Worm (Caenorhabditis elegans) whole organism, late embryonic: ENCODE results near the gene F13A2.5.

Source experiments
- C08G9.2 ChIP-seq: sonication (generic microtip); optimal IDR thresholded peaks from 2 replicates; lab custom pipeline; 2016; ENCODE audit warnings: mild to moderate bottlenecking, missing genetic modification characterization, moderate library complexity, missing compliant biosample characterization
- K09A11.1 ChIP-seq: sonication (generic microtip); optimal IDR thresholded peaks from 2 replicates; lab custom pipeline; 2017; ENCODE audit warnings: antibody characterized with exemption, mild to moderate bottlenecking, missing genetic modification characterization, missing compliant biosample characterization; ENCODE audit not compliant: insufficient read depth
- ceh-31 ChIP-seq: sonication (generic microtip); optimal IDR thresholded peaks from 2 replicates; lab custom pipeline; 2016; ENCODE audit warnings: missing genetic modification characterization, missing compliant biosample characterization
- ceh-45 ChIP-seq: fragments of 200-800 bp; sonication (Bioruptor generic); IDR thresholded peaks from 2 replicates; pipeline ENCODE4 v1.3.6; 2022; ENCODE audit warnings: missing genetic modification reagents, missing genetic modification characterization, missing compliant biosample characterization
- dmd-4 ChIP-seq: sonication (generic microtip); optimal IDR thresholded peaks from 2 replicates; lab custom pipeline; 2016; ENCODE audit warnings: borderline replicate concordance, missing genetic modification characterization, missing compliant biosample characterization
- fkh-10 ChIP-seq: fragments of 150-350 bp; optimal IDR thresholded peaks from 2 replicates; lab custom pipeline; 2014; ENCODE audit warnings: missing biosample characterization, missing genetic modification reagents, missing genetic modification characterization
- fkh-6 ChIP-seq: sonication (generic microtip); optimal IDR thresholded peaks from 2 replicates; lab custom pipeline; 2016; ENCODE audit warnings: missing genetic modification characterization, missing compliant biosample characterization
- hlh-13 ChIP-seq: fragments of 200-800 bp; sonication (Bioruptor generic); optimal IDR thresholded peaks from 2 replicates; lab custom pipeline; 2018; ENCODE audit warnings: mild to moderate bottlenecking, missing genetic modification characterization, missing compliant biosample characterization
- lin-11 ChIP-seq: fragments of 200-800 bp; sonication (Bioruptor generic); optimal IDR thresholded peaks from 2 replicates; lab custom pipeline; 2018; ENCODE audit warnings: mild to moderate bottlenecking, missing genetic modification characterization, missing compliant biosample characterization
- nfya-1 ChIP-seq: sonication (generic microtip); optimal IDR thresholded peaks from 2 replicates; lab custom pipeline; 2017; ENCODE audit warnings: missing genetic modification characterization, mild to moderate bottlenecking, missing compliant biosample characterization, antibody characterized with exemption, moderate library complexity
- nhr-232 ChIP-seq: sonication (generic microtip); optimal IDR thresholded peaks from 2 replicates; lab custom pipeline; 2016; ENCODE audit warnings: missing genetic modification characterization, missing compliant biosample characterization
- pros-1 ChIP-seq: fragments of 150-350 bp; optimal IDR thresholded peaks from 2 replicates; lab custom pipeline; 2014; ENCODE audit warnings: missing biosample characterization, missing genetic modification reagents, missing genetic modification characterization
- ref-2 ChIP-seq: sonication (generic microtip); optimal IDR thresholded peaks from 2 replicates; lab custom pipeline; 2016; ENCODE audit warnings: missing genetic modification characterization, missing compliant biosample characterization
- syd-9 ChIP-seq: sonication (generic microtip); optimal IDR thresholded peaks from 2 replicates; lab custom pipeline; 2016; ENCODE audit warnings: mild to moderate bottlenecking, missing genetic modification characterization, moderate library complexity, missing compliant biosample characterization

DNA sequence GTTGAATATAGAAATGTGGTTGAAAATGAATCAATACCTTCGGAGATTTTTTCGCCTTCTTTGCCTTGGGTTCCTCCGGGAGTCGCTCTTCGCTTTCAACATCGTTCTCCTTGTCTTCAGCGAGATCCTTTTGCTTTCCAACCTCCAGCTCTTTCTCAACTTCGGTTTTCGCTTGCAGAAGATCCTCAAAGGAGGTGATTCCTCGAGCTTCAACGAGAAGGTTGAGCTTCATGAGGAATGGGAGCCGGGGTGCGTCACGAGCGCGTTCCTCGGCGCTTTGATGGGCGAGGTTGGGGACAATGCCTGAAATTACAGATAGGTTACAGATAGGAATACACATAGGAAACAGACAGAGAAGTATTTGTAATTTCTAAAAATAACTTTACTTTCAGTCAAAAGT lies 2.9 kb downstream of the F13A2.5 start:
- TF ChIP-seq ceh-45, result no peak
- no peak for TF ChIP-seq ceh-31 (tag; lab: Kevin White, UChicago)
- no peak for TF ChIP-seq nhr-232 (tag; lab: Kevin White, UChicago)
- TF ChIP-seq fkh-10, result no peak
- no peak for TF ChIP-seq nfya-1 (tag; lab: Kevin White, UChicago)
- no peak for TF ChIP-seq pros-1
- TF ChIP-seq syd-9, result no peak
- TF ChIP-seq fkh-6 (tag; lab: Kevin White, UChicago), result no peak
- no peak for TF ChIP-seq lin-11
- TF ChIP-seq hlh-13 (GFP tag; lab: Kevin White, UChicago), result no peak
- no peak for TF ChIP-seq C08G9.2 (tag; lab: Kevin White, UChicago)
- no peak for TF ChIP-seq K09A11.1 (tag; lab: Kevin White, UChicago)
- no peak for TF ChIP-seq dmd-4 (tag; lab: Kevin White, UChicago)
- TF ChIP-seq ref-2, result no peak
